Fruit fly (Drosophila melanogaster): ENCODE results near the gene Nup154.

DNA sequence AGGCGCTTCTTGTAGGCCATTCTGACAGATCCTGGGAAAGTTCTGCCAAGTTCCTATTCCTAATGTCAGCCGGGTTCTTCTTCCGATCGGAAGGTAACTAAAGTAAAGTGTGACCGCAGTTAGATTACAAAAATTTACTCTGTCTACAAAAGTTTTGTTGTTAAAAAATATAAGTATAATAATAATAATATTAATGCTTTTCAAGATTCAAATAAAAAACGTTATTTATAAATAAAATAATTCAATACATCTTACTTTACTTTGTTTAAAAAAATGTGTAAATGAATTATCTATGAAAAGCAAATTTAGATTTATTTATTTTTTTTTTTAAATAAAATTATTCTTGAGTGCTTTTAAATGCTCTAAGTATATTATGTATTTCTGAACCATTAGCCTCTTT lies 29.4 kb upstream of the Nup154 start, which contains the start of gene abo:
- TF ChIP-seq zfh1 (GFP tag; IDR thresholded peaks at IDR 0.05) (no peak), CG17829 (tag; optimal IDR thresholded peaks at IDR 0.05) (no peak), Taf1 (GFP tag; IDR thresholded peaks at IDR 0.05) (no peak), Elba2 (GFP tag; optimal IDR thresholded peaks at IDR 0.05) (no peak), disco-r (GFP tag; optimal IDR thresholded peaks at IDR 0.05) (no peak), Fer1 (GFP tag; optimal IDR thresholded peaks at IDR 0.05) (no peak), klu (GFP tag; IDR thresholded peaks at IDR 0.05) (no peak), CG34422 (GFP tag; IDR thresholded peaks at IDR 0.05) (no peak), CG10321 (GFP tag; IDR thresholded peaks at IDR 0.05) (no peak), p53 (GFP tag; optimal IDR thresholded peaks at IDR 0.05) (no peak), CG42726 (GFP tag; IDR thresholded peaks at IDR 0.05; ENCODE audit: partially characterized antibody) (no peak), Chrac-16 (GFP tag; optimal IDR thresholded peaks at IDR 0.05) (no peak), CG12769 (tag; optimal IDR thresholded peaks at IDR 0.05) (no peak)
